Worm (Caenorhabditis elegans) whole organism, L3 larva: ENCODE data around the gene fbxb-108.

Experiments
- R02D3.7 ChIP-seq: fragments of 150-350 bp; optimal IDR thresholded peaks from 2 replicates; lab custom pipeline; 2014; ENCODE audit warnings: missing biosample characterization, missing genetic modification characterization
- ZK546.5 ChIP-seq: sonication (generic microtip); optimal IDR thresholded peaks from 2 replicates; lab custom pipeline; 2017; ENCODE audit warnings: missing biosample characterization, missing genetic modification characterization
- aly-2 ChIP-seq: fragments of 150-350 bp; optimal IDR thresholded peaks from 2 replicates; lab custom pipeline; 2014; ENCODE audit warnings: missing biosample characterization, missing genetic modification characterization
- ama-1 ChIP-seq: fragments of 150-350 bp; optimal IDR thresholded peaks from 2 replicates; lab custom pipeline; 2018
- ceh-16 ChIP-seq: sonication (generic microtip); optimal IDR thresholded peaks from 2 replicates; lab custom pipeline; 2017; ENCODE audit warnings: missing biosample characterization, missing genetic modification characterization
- ceh-28 ChIP-seq: fragments of 150-350 bp; optimal IDR thresholded peaks from 2 replicates; lab custom pipeline; 2014; ENCODE audit warnings: missing biosample characterization, missing genetic modification reagents, missing genetic modification characterization
- ceh-82 ChIP-seq: fragments of 150-350 bp; optimal IDR thresholded peaks from 2 replicates; lab custom pipeline; 2014; ENCODE audit warnings: missing biosample characterization, missing genetic modification characterization
- ceh-9 ChIP-seq: sonication (generic microtip); optimal IDR thresholded peaks from 2 replicates; lab custom pipeline; 2018; ENCODE audit warnings: missing biosample characterization, missing genetic modification characterization
- daf-12 ChIP-seq: fragments of 150-350 bp; optimal IDR thresholded peaks from 2 replicates; lab custom pipeline; 2014; ENCODE audit warnings: missing biosample characterization, missing genetic modification reagents, missing genetic modification characterization
- egl-27 ChIP-seq: sonication (generic microtip); optimal IDR thresholded peaks from 4 replicates; lab custom pipeline; 2017; ENCODE audit warnings: missing biosample characterization, missing genetic modification reagents, missing genetic modification characterization
- elt-1 ChIP-seq: fragments of 150-350 bp; optimal IDR thresholded peaks from 2 replicates; lab custom pipeline; 2014; ENCODE audit warnings: missing biosample characterization, missing genetic modification characterization
- elt-2 ChIP-seq: sonication (generic microtip); optimal IDR thresholded peaks from 2 replicates; lab custom pipeline; 2016; ENCODE audit warnings: missing genetic modification reagents, mild to moderate bottlenecking, missing genetic modification characterization, missing compliant biosample characterization
- elt-3 ChIP-seq, 3 experiments: fragments of 150-350 bp in 1 of 3; sonication (generic microtip) in 2 of 3; optimal IDR thresholded peaks; 2 replicates in 2 of 3; 4 replicates in 1 of 3; lab custom pipeline; 2014 to 2017; ENCODE audit warnings: missing biosample characterization in 3 of 3, missing genetic modification characterization in 3 of 3
- eor-1 ChIP-seq, 2 experiments: fragments of 150-350 bp; optimal IDR thresholded peaks; 2 replicates each; lab custom pipeline; 2014 to 2018; ENCODE audit warnings: missing biosample characterization in 2 of 2, missing genetic modification characterization in 2 of 2
- fkh-10 ChIP-seq: sonication (generic microtip); optimal IDR thresholded peaks from 2 replicates; lab custom pipeline; 2017; ENCODE audit warnings: missing biosample characterization, missing genetic modification reagents, missing genetic modification characterization
- fkh-2 ChIP-seq: fragments of 150-350 bp; optimal IDR thresholded peaks from 2 replicates; lab custom pipeline; 2014; ENCODE audit warnings: missing biosample characterization, missing genetic modification reagents, missing genetic modification characterization
- fos-1 ChIP-seq: fragments of 150-350 bp; optimal IDR thresholded peaks from 2 replicates; lab custom pipeline; 2014; ENCODE audit warnings: missing biosample characterization, missing genetic modification characterization
- lin-15B ChIP-seq: fragments of 150-350 bp; optimal IDR thresholded peaks from 2 replicates; lab custom pipeline; 2014; ENCODE audit warnings: missing biosample characterization, missing genetic modification characterization
- lin-39 ChIP-seq: fragments of 150-350 bp; optimal IDR thresholded peaks from 2 replicates; lab custom pipeline; 2018; ENCODE audit warnings: missing biosample characterization, missing genetic modification reagents, missing genetic modification characterization
- lsy-12 ChIP-seq: sonication (generic microtip); optimal IDR thresholded peaks from 2 replicates; lab custom pipeline; 2016; ENCODE audit warnings: mild to moderate bottlenecking, missing genetic modification characterization, missing compliant biosample characterization
- nhr-11 ChIP-seq: fragments of 150-350 bp; optimal IDR thresholded peaks from 2 replicates; lab custom pipeline; 2014; ENCODE audit warnings: missing biosample characterization, missing genetic modification characterization
- nhr-23 ChIP-seq: fragments of 150-350 bp; optimal IDR thresholded peaks from 2 replicates; lab custom pipeline; 2014; ENCODE audit warnings: missing biosample characterization, missing genetic modification reagents, missing genetic modification characterization
- nhr-237 ChIP-seq: fragments of 150-350 bp; optimal IDR thresholded peaks from 2 replicates; lab custom pipeline; 2014; ENCODE audit warnings: missing biosample characterization, missing genetic modification characterization
- nhr-25 ChIP-seq: sonication (generic microtip); optimal IDR thresholded peaks from 2 replicates; lab custom pipeline; 2017; ENCODE audit warnings: missing biosample characterization, missing genetic modification characterization
- nhr-28 ChIP-seq: fragments of 150-350 bp; optimal IDR thresholded peaks from 2 replicates; lab custom pipeline; 2014; ENCODE audit warnings: missing biosample characterization, missing genetic modification characterization
- nhr-43 ChIP-seq: sonication (generic microtip); optimal IDR thresholded peaks from 2 replicates; lab custom pipeline; 2016; ENCODE audit warnings: mild to moderate bottlenecking, missing genetic modification characterization, missing compliant biosample characterization; ENCODE audit not compliant: poor library complexity, severe bottlenecking
- nhr-67 ChIP-seq: fragments of 150-350 bp; optimal IDR thresholded peaks from 2 replicates; lab custom pipeline; 2014; ENCODE audit warnings: missing biosample characterization, missing genetic modification characterization
- nhr-76 ChIP-seq: fragments of 150-350 bp; sonication (generic microtip); optimal IDR thresholded peaks from 5 replicates; lab custom pipeline; 2014; ENCODE audit warnings: missing biosample characterization, missing genetic modification characterization
- nhr-77 ChIP-seq: fragments of 150-350 bp; optimal IDR thresholded peaks from 2 replicates; lab custom pipeline; 2014; ENCODE audit warnings: missing biosample characterization, missing genetic modification characterization
- pha-4 ChIP-seq: fragments of 150-350 bp; optimal IDR thresholded peaks from 2 replicates; lab custom pipeline; 2014; ENCODE audit warnings: missing biosample characterization, missing genetic modification reagents, missing genetic modification characterization
- pqm-1 ChIP-seq: fragments of 150-350 bp; optimal IDR thresholded peaks from 2 replicates; lab custom pipeline; 2017; ENCODE audit warnings: missing biosample characterization, missing genetic modification characterization, inconsistent platforms
- skn-1 ChIP-seq: fragments of 150-350 bp; optimal IDR thresholded peaks from 2 replicates; lab custom pipeline; 2014; ENCODE audit warnings: missing biosample characterization, missing genetic modification characterization
- snpc-4 ChIP-seq: fragments of 150-350 bp; optimal IDR thresholded peaks from 2 replicates; lab custom pipeline; 2014; ENCODE audit warnings: missing biosample characterization, missing genetic modification characterization
- tbx-2 ChIP-seq: sonication (generic microtip); optimal IDR thresholded peaks from 2 replicates; lab custom pipeline; 2016; ENCODE audit warnings: mild to moderate bottlenecking, missing genetic modification characterization, missing compliant biosample characterization
- unc-62 ChIP-seq: fragments of 150-350 bp; sonication (generic microtip); optimal IDR thresholded peaks from 4 replicates; lab custom pipeline; 2014; ENCODE audit warnings: missing biosample characterization, missing genetic modification reagents, missing genetic modification characterization
- zag-1 ChIP-seq: fragments of 150-350 bp; optimal IDR thresholded peaks from 2 replicates; lab custom pipeline; 2014; ENCODE audit warnings: missing biosample characterization, missing genetic modification characterization
- ztf-11 ChIP-seq: fragments of 150-350 bp; optimal IDR thresholded peaks from 2 replicates; lab custom pipeline; 2014; ENCODE audit warnings: missing biosample characterization, missing genetic modification characterization
- ztf-4 ChIP-seq: fragments of 150-350 bp; optimal IDR thresholded peaks from 2 replicates; lab custom pipeline; 2014; ENCODE audit warnings: missing biosample characterization, missing genetic modification characterization

fbxb-108 gene

DNA sequence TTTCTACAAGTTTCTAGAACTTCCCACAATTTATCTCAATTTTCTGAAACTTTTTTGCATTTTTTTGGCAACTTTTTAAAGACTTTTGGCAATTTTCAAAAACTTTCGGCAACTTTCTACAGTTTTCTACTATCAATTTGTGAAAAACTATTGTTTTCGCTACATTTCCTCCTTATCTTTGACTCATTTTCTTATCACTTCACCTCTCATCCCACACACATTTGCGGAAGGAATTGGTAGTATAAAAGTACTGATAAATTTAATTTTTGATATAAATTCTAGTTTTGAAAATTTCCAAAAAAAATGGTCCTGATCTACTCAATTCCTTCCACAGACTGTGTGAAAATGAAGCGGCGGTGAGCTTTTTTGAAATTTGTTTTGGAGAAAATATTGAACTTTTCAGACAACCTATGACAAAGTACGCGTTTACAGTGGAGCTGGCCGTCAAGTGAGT, 15.1 kb upstream of the fbxb-108 start, which contains the start of gene F29A7.4:
Gene F29A7.4 (plus strand): TSS at position 404 of the 454 bp plus-strand sequence.
- TF ChIP-seq pqm-1, result peak; percentile 58
- TF ChIP-seq lsy-12 (tag; lab: Kevin White, UChicago), result no peak
- peak; percentile 64 for TF ChIP-seq elt-2
- TF ChIP-seq, all 47 proteins: peak for 2

DNA sequence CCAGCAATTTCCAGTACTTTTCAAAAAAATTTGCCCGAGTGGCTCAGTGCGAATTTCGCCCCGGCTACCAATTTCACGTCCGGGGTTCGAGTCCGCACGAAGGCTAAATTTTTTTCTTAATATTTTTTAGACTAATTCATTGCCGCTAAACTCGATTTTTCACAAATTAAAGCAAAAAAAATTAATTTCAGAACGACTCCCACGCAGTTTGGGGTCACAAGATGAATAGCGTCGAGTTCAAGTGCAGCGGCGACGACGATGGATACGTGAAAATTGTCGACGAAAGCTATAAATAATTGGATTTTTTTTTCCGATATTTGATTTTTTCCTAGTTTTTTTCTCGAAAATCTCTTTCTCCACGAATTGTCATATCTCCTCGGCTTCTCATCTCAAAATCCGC, 13.5 kb upstream of the fbxb-108 start:
- TF ChIP-seq unc-62 (GFP tag; lab: Kevin White, UChicago), result no peak
- TF ChIP-seq elt-2, result peak; percentile 14
- TF ChIP-seq, all 47 proteins: peak for 1

DNA sequence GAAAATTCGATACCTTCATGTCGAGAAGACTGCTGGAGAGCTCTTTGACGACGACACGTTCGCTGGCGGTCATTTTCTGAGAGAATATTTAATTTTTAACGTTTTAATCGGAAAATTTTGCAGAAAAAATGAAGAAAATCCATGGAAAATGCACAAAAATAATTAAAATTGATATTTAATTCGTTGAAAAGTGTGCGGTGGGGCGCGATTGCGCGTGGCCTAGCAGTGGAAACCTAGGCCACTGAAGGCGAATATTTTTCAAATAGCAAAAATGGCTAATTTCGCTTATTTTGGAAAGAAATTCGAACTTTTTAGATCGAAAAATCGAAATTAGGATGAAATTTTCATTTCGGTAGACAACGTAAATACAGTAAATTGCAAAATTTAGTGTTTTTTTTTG, 12.2 kb upstream of the fbxb-108 start, which contains the start of gene F29A7.6:
Gene F29A7.6 (minus strand): TSS at position 76 of the 400 bp plus-strand sequence.
- TF ChIP-seq ztf-11 (tag; lab: Kevin White, UChicago) (no peak), lin-15B (peak; percentile 79), nhr-77 (tag; lab: Kevin White, UChicago) (no peak), ceh-16 (tag; lab: Kevin White, UChicago) (no peak), nhr-76 (no peak), nhr-237 (tag; lab: Kevin White, UChicago) (no peak), lsy-12 (tag; lab: Kevin White, UChicago) (no peak), skn-1 (tag; lab: Kevin White, UChicago) (no peak), pha-4 (tag; lab: Kevin White, UChicago) (no peak), pqm-1 (peak; percentile 12), unc-62 (GFP tag; lab: Kevin White, UChicago) (no peak), ZK546.5 (tag; lab: Kevin White, UChicago) (no peak), nhr-23 (peak; percentile 30), zag-1 (no peak), tbx-2 (tag; lab: Kevin White, UChicago) (no peak), nhr-67 (tag; lab: Kevin White, UChicago) (no peak), snpc-4 (tag; lab: Kevin White, UChicago) (peak; percentile 71), ceh-82 (tag; lab: Kevin White, UChicago) (no peak), fos-1 (no peak), nhr-28 (tag; lab: Kevin White, UChicago) (no peak), fkh-2 (no peak), ama-1 (lab: Kevin White, UChicago) (no peak), daf-12 (tag; lab: Kevin White, UChicago) (no peak), elt-3 (tag; optimal IDR thresholded peaks at IDR 0.05; lab: Kevin White, UChicago) (no peak), eor-1 (tag; optimal IDR thresholded peaks at IDR 0.05; lab: Kevin White, UChicago) (no peak), fkh-10 (GFP tag; lab: Kevin White, UChicago) (no peak), nhr-43 (tag; lab: Kevin White, UChicago) (peak; percentile 47), lin-39 (tag; lab: Kevin White, UChicago) (peak; percentile 38), ztf-4 (no peak), aly-2 (tag; lab: Kevin White, UChicago) (no peak), nhr-25 (tag; lab: Kevin White, UChicago) (no peak), elt-2 (peak; percentile 25), R02D3.7 (tag; lab: Kevin White, UChicago) (peak; percentile 12), egl-27 (tag; lab: Kevin White, UChicago) (no peak), ceh-9 (tag; lab: Kevin White, UChicago) (no peak), nhr-11 (tag; lab: Kevin White, UChicago) (no peak), elt-1 (tag; lab: Kevin White, UChicago) (no peak), ceh-28 (tag; lab: Kevin White, UChicago) (no peak)

DNA sequence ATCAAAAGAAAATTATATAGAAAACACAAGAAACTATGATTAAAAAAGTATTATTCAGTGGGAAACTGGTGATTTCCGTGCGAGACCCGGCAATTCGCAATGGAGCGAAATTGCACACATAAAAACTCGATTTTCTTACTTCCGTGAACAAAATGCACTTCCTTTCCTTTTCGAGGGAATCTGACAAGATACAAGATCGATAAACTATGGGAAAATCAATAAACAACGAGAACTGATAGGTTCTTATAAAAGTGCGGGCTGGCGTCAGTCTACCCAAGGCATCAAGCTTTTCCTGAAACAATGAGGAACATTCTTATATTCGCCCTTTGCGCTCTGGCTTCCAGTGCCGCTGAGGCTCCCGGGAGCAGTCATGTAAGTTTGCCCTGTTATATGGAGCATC, 11.8 kb upstream of the fbxb-108 start, which contains the start of gene F29A7.3:
Gene F29A7.3 (plus strand): TSS at position 301 of the 400 bp plus-strand sequence.
- TF ChIP-seq lin-39 (tag; lab: Kevin White, UChicago), result no peak
- TF ChIP-seq lin-15B, result no peak
- TF ChIP-seq fkh-2, result no peak
- TF ChIP-seq elt-1 (tag; lab: Kevin White, UChicago), result no peak
- TF ChIP-seq egl-27 (tag; lab: Kevin White, UChicago), result no peak
